ENCODE assay signal across 1 fruit fly cellular context in genomic region chr3R:9626880-9627401, dm6.
TF ChIP-seq lines count a peak whose summit lies in the region.

CG9427 (minus strand) TSS chr3R:9626930.
CG8319 (plus strand) TSS chr3R:9627321.

TF ChIP-seq in whole organism, embryonic, 481 proteins besides CTCF, POLR2A, EP300 and RAD21 (continued from another document and continues in another):
- TF ChIP-seq D19A (tag; optimal IDR thresholded peaks at IDR 0.05; lab: Kevin White, UChicago): peak; percentile 28
- TF ChIP-seq tin (GFP tag; optimal IDR thresholded peaks at IDR 0.05; lab: Kevin White, UChicago): peak; percentile 71
- TF ChIP-seq CG4617 (GFP tag; optimal IDR thresholded peaks at IDR 0.05; lab: Kevin White, UChicago; ENCODE audit: borderline replicate concordance): peak; percentile 63
- TF ChIP-seq prd (optimal IDR thresholded peaks at IDR 0.05; lab: Kevin White, UChicago): no peak
- TF ChIP-seq prd (GFP tag; IDR thresholded peaks at IDR 0.05; lab: Robert Waterston, UW): peak; percentile 80
- peak; percentile 36 for TF ChIP-seq CG31388 (GFP tag; optimal IDR thresholded peaks at IDR 0.05; lab: Kevin White, UChicago)
- TF ChIP-seq CG10321 (GFP tag; IDR thresholded peaks at IDR 0.05; lab: Robert Waterston, UW): no peak
- TF ChIP-seq CG10979 (tag; optimal IDR thresholded peaks at IDR 0.05; lab: Kevin White, UChicago): peak; percentile 54
- 0 out of 3 replicates have a peak, but pooled peaks have one; percentile 22 for TF ChIP-seq ken (GFP tag; IDR thresholded peaks at IDR 0.05; lab: Robert Waterston, UW)
- TF ChIP-seq CG2116 (GFP tag; optimal IDR thresholded peaks at IDR 0.05; lab: Kevin White, UChicago): peak; percentile 92
- no peak for TF ChIP-seq CG6813 (GFP tag; optimal IDR thresholded peaks at IDR 0.05; lab: Kevin White, UChicago)
- TF ChIP-seq tgo (GFP tag; IDR thresholded peaks at IDR 0.05; lab: Robert Waterston, UW): peak; percentile 55; the same call in 2 of the 3 replicates
- TF ChIP-seq Sin3A (optimal IDR thresholded peaks at IDR 0.05; lab: Kevin White, UChicago): peak; percentile 13
- no peak for TF ChIP-seq CG16779 (GFP tag; IDR thresholded peaks at IDR 0.05; lab: Robert Waterston, UW)
- TF ChIP-seq ssp (GFP tag; IDR thresholded peaks at IDR 0.05; lab: Robert Waterston, UW): peak; percentile 56
- TF ChIP-seq Bgb (GFP tag; IDR thresholded peaks at IDR 0.05; lab: Robert Waterston, UW; ENCODE audit: partially characterized antibody): peak; percentile 78
- TF ChIP-seq CG12071 (GFP tag; optimal IDR thresholded peaks at IDR 0.05; lab: Kevin White, UChicago): no peak
- peak; percentile 67 for TF ChIP-seq inv (GFP tag; IDR thresholded peaks at IDR 0.05; lab: Robert Waterston, UW; ENCODE audit: partially characterized antibody)
- no peak for TF ChIP-seq CG30431 (GFP tag; optimal IDR thresholded peaks at IDR 0.05; lab: Kevin White, UChicago)
- no peak for TF ChIP-seq CG2199 (GFP tag; IDR thresholded peaks at IDR 0.05; lab: Robert Waterston, UW)
- peak; percentile 3 for TF ChIP-seq CG33557 (GFP tag; optimal IDR thresholded peaks at IDR 0.05; lab: Kevin White, UChicago)
- peak; percentile 79 for TF ChIP-seq Nf-YC (tag; optimal IDR thresholded peaks at IDR 0.05; lab: Kevin White, UChicago)
- no peak for TF ChIP-seq Sox102F (GFP tag; optimal IDR thresholded peaks at IDR 0.05; lab: Kevin White, UChicago)
- no peak for TF ChIP-seq Hey (tag; optimal IDR thresholded peaks at IDR 0.05; lab: Kevin White, UChicago)
- TF ChIP-seq jigr1 (GFP tag; IDR thresholded peaks at IDR 0.05; lab: Robert Waterston, UW): no peak
- peak; percentile 20 for TF ChIP-seq Fer3 (tag; optimal IDR thresholded peaks at IDR 0.05; lab: Kevin White, UChicago)
- peak; percentile 71 for TF ChIP-seq Dek (tag; optimal IDR thresholded peaks at IDR 0.05; lab: Kevin White, UChicago)
- peak; percentile 70 for TF ChIP-seq Dref (GFP tag; IDR thresholded peaks at IDR 0.05; lab: Robert Waterston, UW)
- TF ChIP-seq CG12942 (GFP tag; optimal IDR thresholded peaks at IDR 0.05; lab: Kevin White, UChicago): peak; percentile 61
- TF ChIP-seq HmgZ (tag; optimal IDR thresholded peaks at IDR 0.05; lab: Kevin White, UChicago): peak; percentile 69
- no peak for TF ChIP-seq CG7987 (GFP tag; optimal IDR thresholded peaks at IDR 0.05; lab: Kevin White, UChicago)
- peak; percentile 49 for TF ChIP-seq Deaf1 (tag; optimal IDR thresholded peaks at IDR 0.05; lab: Kevin White, UChicago)
- no peak for TF ChIP-seq CG15011 (GFP tag; optimal IDR thresholded peaks at IDR 0.05; lab: Kevin White, UChicago)
- no peak for TF ChIP-seq grn (GFP tag; optimal IDR thresholded peaks at IDR 0.05; lab: Kevin White, UChicago)
- TF ChIP-seq CG7839 (tag; optimal IDR thresholded peaks at IDR 0.05; lab: Kevin White, UChicago): peak; percentile 51
- TF ChIP-seq CG10654 (GFP tag; optimal IDR thresholded peaks at IDR 0.05; lab: Kevin White, UChicago): peak; percentile 40
- TF ChIP-seq NfI (GFP tag; optimal IDR thresholded peaks at IDR 0.05; lab: Kevin White, UChicago): peak; percentile 47
- TF ChIP-seq CG13296 (GFP tag; optimal IDR thresholded peaks at IDR 0.05; lab: Kevin White, UChicago): peak; percentile 62
- no peak for TF ChIP-seq CG14667 (GFP tag; IDR thresholded peaks at IDR 0.05; lab: Robert Waterston, UW)
- 0 out of 2 replicates have a peak, but pooled peaks have one; percentile 34 for TF ChIP-seq E2f1 (GFP tag; IDR thresholded peaks at IDR 0.05; lab: Robert Waterston, UW)
- peak; percentile 56 to 63 for TF ChIP-seq Hr51 (GFP tag; optimal IDR thresholded peaks at IDR 0.05; lab: Kevin White, UChicago)
- TF ChIP-seq Sox100B (GFP tag; optimal IDR thresholded peaks at IDR 0.05; lab: Kevin White, UChicago): peak; percentile 30
- TF ChIP-seq chinmo (GFP tag; IDR thresholded peaks at IDR 0.05; lab: Robert Waterston, UW; ENCODE audit: partially characterized antibody): 0 out of 4 replicates have a peak, but pooled peaks have one; percentile 44
- TF ChIP-seq CG9797 (GFP tag; optimal IDR thresholded peaks at IDR 0.05; lab: Kevin White, UChicago): peak; percentile 25
- peak; percentile 67 for TF ChIP-seq CG2678 (tag; optimal IDR thresholded peaks at IDR 0.05; lab: Kevin White, UChicago)
- TF ChIP-seq usp (GFP tag; optimal IDR thresholded peaks at IDR 0.05; lab: Kevin White, UChicago): no peak
- TF ChIP-seq fd3F (GFP tag; optimal IDR thresholded peaks at IDR 0.05; lab: Kevin White, UChicago): peak; percentile 47
- TF ChIP-seq so (GFP tag; IDR thresholded peaks at IDR 0.05; lab: Robert Waterston, UW): no peak
- TF ChIP-seq bowl (GFP tag; IDR thresholded peaks at IDR 0.05; lab: Robert Waterston, UW): no peak
- no peak for TF ChIP-seq B-H1 (GFP tag; IDR thresholded peaks at IDR 0.05; lab: Robert Waterston, UW)
- peak; percentile 47 for TF ChIP-seq CG9609 (GFP tag; optimal IDR thresholded peaks at IDR 0.05; lab: Kevin White, UChicago)
- peak; percentile 36; the same call in 1 of the 2 replicates for TF ChIP-seq Oaz (GFP tag; IDR thresholded peaks at IDR 0.05; lab: Robert Waterston, UW)
- peak; percentile 41 for TF ChIP-seq CG3065 (GFP tag; optimal IDR thresholded peaks at IDR 0.05; lab: Kevin White, UChicago)
- TF ChIP-seq dmrt99B (tag; optimal IDR thresholded peaks at IDR 0.05; lab: Kevin White, UChicago): peak; percentile 30
- TF ChIP-seq CG9437 (GFP tag; optimal IDR thresholded peaks at IDR 0.05; lab: Kevin White, UChicago): peak; percentile 9
- peak; percentile 70 for TF ChIP-seq CG7963 (GFP tag; IDR thresholded peaks at IDR 0.05; lab: Robert Waterston, UW; ENCODE audit: partially characterized antibody)
- TF ChIP-seq CG7786 (GFP tag; optimal IDR thresholded peaks at IDR 0.05; lab: Kevin White, UChicago): peak; percentile 33
- TF ChIP-seq zf30C (GFP tag; optimal IDR thresholded peaks at IDR 0.05; lab: Kevin White, UChicago): no peak
- TF ChIP-seq CG11560 (tag; IDR thresholded peaks at IDR 0.05; lab: Robert Waterston, UW): no peak
- peak; percentile 18; the same call in 1 of the 3 replicates for TF ChIP-seq H15 (GFP tag; IDR thresholded peaks at IDR 0.05; lab: Robert Waterston, UW)
- TF ChIP-seq Mad (GFP tag; optimal IDR thresholded peaks at IDR 0.05; lab: Kevin White, UChicago): peak; percentile 39
- TF ChIP-seq GATAe (GFP tag; conservative IDR thresholded peaks at IDR 0.05; lab: Robert Waterston, UW): no peak
- TF ChIP-seq CG4730 (GFP tag; IDR thresholded peaks at IDR 0.05; lab: Robert Waterston, UW): no peak
- TF ChIP-seq salm (tag; optimal IDR thresholded peaks at IDR 0.05; lab: Kevin White, UChicago): peak; percentile 33
- peak; percentile 34 for TF ChIP-seq CG8944 (GFP tag; optimal IDR thresholded peaks at IDR 0.05; lab: Kevin White, UChicago)
- TF ChIP-seq CG14860 (GFP tag; IDR thresholded peaks at IDR 0.05; lab: Robert Waterston, UW; ENCODE audit: partially characterized antibody): peak; percentile 82
- TF ChIP-seq scrt (GFP tag; optimal IDR thresholded peaks at IDR 0.05; lab: Kevin White, UChicago): peak; percentile 40
- no peak for TF ChIP-seq fd64A (GFP tag; optimal IDR thresholded peaks at IDR 0.05; lab: Kevin White, UChicago)
- TF ChIP-seq gfzf (GFP tag; optimal IDR thresholded peaks at IDR 0.05; lab: Kevin White, UChicago): peak; percentile 24
- peak; percentile 92 for TF ChIP-seq CG34224 (GFP tag; IDR thresholded peaks at IDR 0.05; lab: Robert Waterston, UW; ENCODE audit: partially characterized antibody)
- no peak for TF ChIP-seq pfk (GFP tag; optimal IDR thresholded peaks at IDR 0.05; lab: Kevin White, UChicago)
- TF ChIP-seq grau (tag; optimal IDR thresholded peaks at IDR 0.05; lab: Kevin White, UChicago): peak; percentile 70
- TF ChIP-seq HLH4C (GFP tag; IDR thresholded peaks at IDR 0.05; lab: Robert Waterston, UW; ENCODE audit: partially characterized antibody): peak; percentile 88
- TF ChIP-seq vnd (GFP tag; IDR thresholded peaks at IDR 0.05; lab: Robert Waterston, UW; ENCODE audit: partially characterized antibody): peak; percentile 76
- TF ChIP-seq sr (GFP tag; IDR thresholded peaks at IDR 0.05; lab: Robert Waterston, UW): no peak
- peak; percentile 20 for TF ChIP-seq maf-S (GFP tag; optimal IDR thresholded peaks at IDR 0.05; lab: Kevin White, UChicago)
- no peak for TF ChIP-seq NC2α (GFP tag; optimal IDR thresholded peaks at IDR 0.05; lab: Kevin White, UChicago)
- TF ChIP-seq CG9817 (tag; optimal IDR thresholded peaks at IDR 0.05; lab: Kevin White, UChicago): peak; percentile 55
- TF ChIP-seq Fer2 (tag; optimal IDR thresholded peaks at IDR 0.05; lab: Kevin White, UChicago): peak; percentile 52
- TF ChIP-seq cad (GFP tag; optimal IDR thresholded peaks at IDR 0.05; lab: Kevin White, UChicago): no peak
- peak; percentile 16 for TF ChIP-seq Elba2 (GFP tag; optimal IDR thresholded peaks at IDR 0.05; lab: Kevin White, UChicago)
- TF ChIP-seq CG8281 (tag; optimal IDR thresholded peaks at IDR 0.05; lab: Kevin White, UChicago): no peak
- TF ChIP-seq nom (GFP tag; optimal IDR thresholded peaks at IDR 0.05; lab: Kevin White, UChicago): no peak
- TF ChIP-seq gt (GFP tag; IDR thresholded peaks at IDR 0.05; lab: Robert Waterston, UW): no peak
- TF ChIP-seq kah (GFP tag; optimal IDR thresholded peaks at IDR 0.05; lab: Kevin White, UChicago): no peak
- TF ChIP-seq odd (GFP tag; optimal IDR thresholded peaks at IDR 0.05; lab: Kevin White, UChicago): no peak
- peak; percentile 1 for TF ChIP-seq CG1529 (GFP tag; optimal IDR thresholded peaks at IDR 0.05; lab: Kevin White, UChicago)
- TF ChIP-seq CG11504 (tag; optimal IDR thresholded peaks at IDR 0.05; lab: Kevin White, UChicago): no peak
- peak; percentile 38 for TF ChIP-seq exex (tag; optimal IDR thresholded peaks at IDR 0.05; lab: Kevin White, UChicago)
- no peak for TF ChIP-seq CG1024 (GFP tag; IDR thresholded peaks at IDR 0.05; lab: Robert Waterston, UW)
- TF ChIP-seq Gsc (GFP tag; IDR thresholded peaks at IDR 0.05; lab: Robert Waterston, UW): no peak
- peak; percentile 49 for TF ChIP-seq CG16863 (GFP tag; optimal IDR thresholded peaks at IDR 0.05; lab: Kevin White, UChicago)
- TF ChIP-seq CG11247 (GFP tag; IDR thresholded peaks at IDR 0.05; lab: Robert Waterston, UW): peak; percentile 38; the same call in 1 of the 2 replicates
- no peak for TF ChIP-seq CG6854 (GFP tag; optimal IDR thresholded peaks at IDR 0.05; lab: Kevin White, UChicago)
- TF ChIP-seq BtbVII (GFP tag; optimal IDR thresholded peaks at IDR 0.05; lab: Kevin White, UChicago): no peak
- TF ChIP-seq Med (GFP tag; lab: Kevin White, UChicago): peak; percentile 93
- no peak for TF ChIP-seq Ets65A (GFP tag; lab: Kevin White, UChicago)
- TF ChIP-seq B-H2 (GFP tag; optimal IDR thresholded peaks at IDR 0.05; lab: Kevin White, UChicago): peak; percentile 85
- TF ChIP-seq NFAT (GFP tag; IDR thresholded peaks at IDR 0.05; lab: Robert Waterston, UW): peak; percentile 42
- TF ChIP-seq Stat92E (GFP tag; optimal IDR thresholded peaks at IDR 0.05; lab: Kevin White, UChicago): peak in 1 of 3 experiments; percentile 31
- TF ChIP-seq tup (GFP tag; optimal IDR thresholded peaks at IDR 0.05; lab: Kevin White, UChicago): no peak
- TF ChIP-seq Hmr (GFP tag; optimal IDR thresholded peaks at IDR 0.05; lab: Kevin White, UChicago): peak; percentile 56
- TF ChIP-seq org-1 (GFP tag; optimal IDR thresholded peaks at IDR 0.05; lab: Kevin White, UChicago): no peak
- no peak; the same call in 1 of the 2 replicates for TF ChIP-seq CG9215 (GFP tag; IDR thresholded peaks at IDR 0.05; lab: Robert Waterston, UW)
- TF ChIP-seq HLH54F (GFP tag; optimal IDR thresholded peaks at IDR 0.05; lab: Kevin White, UChicago): peak; percentile 60
- TF ChIP-seq abd-A (tag; optimal IDR thresholded peaks at IDR 0.05; lab: Kevin White, UChicago): no peak
- TF ChIP-seq dan (GFP tag; IDR thresholded peaks at IDR 0.05; lab: Robert Waterston, UW): no peak
- TF ChIP-seq knrl (GFP tag; IDR thresholded peaks at IDR 0.05; lab: Robert Waterston, UW; ENCODE audit: partially characterized antibody): peak; percentile 87
- peak; percentile 61 for TF ChIP-seq Camta (GFP tag; optimal IDR thresholded peaks at IDR 0.05; lab: Kevin White, UChicago)
- TF ChIP-seq Usf (GFP tag; optimal IDR thresholded peaks at IDR 0.05; lab: Kevin White, UChicago): no peak
- TF ChIP-seq Doc3 (GFP tag; IDR thresholded peaks at IDR 0.05; lab: Robert Waterston, UW; ENCODE audit: partially characterized antibody): peak; percentile 92
- peak; percentile 24 for TF ChIP-seq slp2 (GFP tag; optimal IDR thresholded peaks at IDR 0.05; lab: Kevin White, UChicago)
- no peak for TF ChIP-seq CG11723 (GFP tag; optimal IDR thresholded peaks at IDR 0.05; lab: Kevin White, UChicago)
- TF ChIP-seq Opbp (GFP tag; IDR thresholded peaks at IDR 0.05; lab: Robert Waterston, UW; ENCODE audit: partially characterized antibody): peak; percentile 48; the same call in 2 of the 3 replicates
- TF ChIP-seq btn (GFP tag; optimal IDR thresholded peaks at IDR 0.05; lab: Kevin White, UChicago): no peak
- no peak for TF ChIP-seq CG10274 (GFP tag; optimal IDR thresholded peaks at IDR 0.05; lab: Kevin White, UChicago)
- TF ChIP-seq CG3281 (GFP tag; optimal IDR thresholded peaks at IDR 0.05; lab: Kevin White, UChicago): peak; percentile 46
- TF ChIP-seq HLH3B (GFP tag; IDR thresholded peaks at IDR 0.05; lab: Robert Waterston, UW): no peak
- TF ChIP-seq Sry-δ (GFP tag; optimal IDR thresholded peaks at IDR 0.05; lab: Kevin White, UChicago): peak; percentile 90
- TF ChIP-seq CG8089 (GFP tag; optimal IDR thresholded peaks at IDR 0.05; lab: Kevin White, UChicago): no peak
- TF ChIP-seq pum (GFP tag; optimal IDR thresholded peaks at IDR 0.05; lab: Kevin White, UChicago): peak; percentile 45
- TF ChIP-seq Pdp1 (GFP tag; optimal IDR thresholded peaks at IDR 0.05; lab: Kevin White, UChicago): peak; percentile 52 to 54
- peak; percentile 25; the same call in 1 of the 2 replicates for TF ChIP-seq CG6689 (GFP tag; IDR thresholded peaks at IDR 0.05; lab: Robert Waterston, UW)
- TF ChIP-seq pros (GFP tag; optimal IDR thresholded peaks at IDR 0.05; lab: Kevin White, UChicago): no peak
- peak; percentile 51; the same call in 1 of the 2 replicates for TF ChIP-seq CG14014 (GFP tag; IDR thresholded peaks at IDR 0.05; lab: Robert Waterston, UW)
- 0 out of 2 replicates have a peak, but pooled peaks have one; percentile 47 for TF ChIP-seq CG10366 (GFP tag; IDR thresholded peaks at IDR 0.05; lab: Robert Waterston, UW)
- TF ChIP-seq Scr (GFP tag; IDR thresholded peaks at IDR 0.05; lab: Robert Waterston, UW; ENCODE audit: partially characterized antibody): peak; percentile 88
- TF ChIP-seq ERR (GFP tag; optimal IDR thresholded peaks at IDR 0.05; lab: Kevin White, UChicago): peak; percentile 29
- peak; percentile 70 for TF ChIP-seq CG4424 (GFP tag; optimal IDR thresholded peaks at IDR 0.05; lab: Kevin White, UChicago)
- TF ChIP-seq mirr (GFP tag; optimal IDR thresholded peaks at IDR 0.05; lab: Kevin White, UChicago): no peak
